Worm (Caenorhabditis elegans) whole organism, L1 larva: Measurements from ENCODE around the gene mrps-18B.

Experiments
- C34B4.2 ChIP-seq: sonication (generic microtip); optimal IDR thresholded peaks from 2 replicates; lab custom pipeline; 2017; ENCODE audit warnings: mild to moderate bottlenecking, missing genetic modification characterization, missing compliant biosample characterization
- F16B12.6 ChIP-seq: fragments of 150-350 bp; optimal IDR thresholded peaks from 2 replicates; lab custom pipeline; 2014; ENCODE audit warnings: missing biosample characterization, missing genetic modification characterization
- Y116A8C.19 ChIP-seq: sonication (generic microtip); optimal IDR thresholded peaks from 2 replicates; lab custom pipeline; 2016; ENCODE audit warnings: missing compliant biosample characterization, missing genetic modification characterization, borderline replicate concordance
- aly-2 ChIP-seq: fragments of 150-350 bp; optimal IDR thresholded peaks from 2 replicates; lab custom pipeline; 2014; ENCODE audit warnings: missing biosample characterization, missing genetic modification characterization
- ama-1 ChIP-seq: fragments of 150-350 bp; optimal IDR thresholded peaks from 2 replicates; lab custom pipeline; 2014
- blmp-1 ChIP-seq: fragments of 150-350 bp; optimal IDR thresholded peaks from 2 replicates; lab custom pipeline; 2014; ENCODE audit warnings: missing biosample characterization, missing genetic modification characterization
- ceh-63 ChIP-seq: fragments of 200-800 bp; sonication (Bioruptor generic); optimal IDR thresholded peaks from 2 replicates; lab custom pipeline; 2018; ENCODE audit warnings: mild to moderate bottlenecking, missing genetic modification characterization, missing compliant biosample characterization
- ceh-82 ChIP-seq, 3 experiments: fragments of 150-350 bp in 1 of 3; sonication (generic microtip) in 2 of 3; optimal IDR thresholded peaks; 2 replicates each; lab custom pipeline; 2014 to 2017; ENCODE audit warnings: missing biosample characterization in 3 of 3, missing genetic modification characterization in 3 of 3
- ceh-88 ChIP-seq: fragments of 200-800 bp; sonication (Bioruptor generic); IDR thresholded peaks from 2 replicates; pipeline ENCODE4 v1.3.6; 2022; ENCODE audit warnings: missing genetic modification characterization, missing compliant biosample characterization
- ceh-90 ChIP-seq: sonication (generic microtip); optimal IDR thresholded peaks from 2 replicates; lab custom pipeline; 2016; ENCODE audit warnings: missing genetic modification characterization, missing compliant biosample characterization
- dpl-1 ChIP-seq, 3 experiments: fragments of 150-350 bp in 2 of 3; sonication (generic microtip) in 1 of 3; optimal IDR thresholded peaks; 2 replicates each; lab custom pipeline; 2014 to 2017; ENCODE audit warnings: missing biosample characterization in 3 of 3, missing genetic modification characterization in 3 of 3, missing genetic modification reagents in 3 of 3
- efl-1 ChIP-seq, 4 experiments: fragments of 150-350 bp; optimal IDR thresholded peaks in 3 of 4; peaks in 1 of 4; 1 replicate in 1 of 4; 2 replicates in 3 of 4; lab custom pipeline; 2014; ENCODE audit warnings: missing biosample characterization in 2 of 4, missing genetic modification characterization in 2 of 4, missing genetic modification reagents in 2 of 4
- elt-2 ChIP-seq: sonication (generic microtip); optimal IDR thresholded peaks from 2 replicates; lab custom pipeline; 2016; ENCODE audit warnings: missing genetic modification characterization, mild to moderate bottlenecking, inconsistent platforms, missing compliant biosample characterization, missing genetic modification reagents
- fkh-4 ChIP-seq: sonication (generic microtip); optimal IDR thresholded peaks from 2 replicates; lab custom pipeline; 2016; ENCODE audit warnings: missing compliant biosample characterization, missing genetic modification characterization, borderline replicate concordance
- fkh-8 ChIP-seq: sonication (generic microtip); optimal IDR thresholded peaks from 2 replicates; lab custom pipeline; 2016; ENCODE audit warnings: mild to moderate bottlenecking, missing genetic modification characterization, missing compliant biosample characterization
- hlh-17 ChIP-seq: fragments of 200-800 bp; sonication (Bioruptor generic); optimal IDR thresholded peaks from 2 replicates; lab custom pipeline; 2018; ENCODE audit warnings: missing genetic modification characterization, mild to moderate bottlenecking, missing compliant biosample characterization, moderate library complexity, borderline replicate concordance
- hlh-4 ChIP-seq: sonication (generic microtip); optimal IDR thresholded peaks from 2 replicates; lab custom pipeline; 2016; ENCODE audit warnings: mild to moderate bottlenecking, missing genetic modification characterization, missing compliant biosample characterization
- hpl-2 ChIP-seq: fragments of 150-350 bp; optimal IDR thresholded peaks from 2 replicates; lab custom pipeline; 2014; ENCODE audit warnings: missing biosample characterization, missing genetic modification reagents, missing genetic modification characterization
- isw-1 ChIP-seq: fragments of 200-800 bp; sonication (Bioruptor generic); IDR thresholded peaks from 2 replicates; pipeline ENCODE4 v1.3.6; 2022; ENCODE audit warnings: missing genetic modification characterization, missing compliant biosample characterization
- jun-1 ChIP-seq: fragments of 150-350 bp; optimal IDR thresholded peaks from 2 replicates; lab custom pipeline; 2014; ENCODE audit warnings: missing biosample characterization, missing genetic modification reagents, missing genetic modification characterization
- lin-13 ChIP-seq: fragments of 150-350 bp; optimal IDR thresholded peaks from 2 replicates; lab custom pipeline; 2014; ENCODE audit warnings: missing biosample characterization, missing genetic modification reagents, missing genetic modification characterization
- lin-14 ChIP-seq: fragments of 200-800 bp; sonication (Bioruptor generic); optimal IDR thresholded peaks from 2 replicates; lab custom pipeline; 2018; ENCODE audit warnings: mild to moderate bottlenecking, missing genetic modification characterization, moderate library complexity, missing compliant biosample characterization
- lin-35 ChIP-seq, 2 experiments: fragments of 150-350 bp; optimal IDR thresholded peaks; 2 replicates each; lab custom pipeline; 2014; ENCODE audit warnings: missing biosample characterization in 2 of 2, missing genetic modification characterization in 2 of 2, missing genetic modification reagents in 2 of 2
- lin-39 ChIP-seq: fragments of 150-350 bp; optimal IDR thresholded peaks from 2 replicates; lab custom pipeline; 2014; ENCODE audit warnings: missing biosample characterization, missing genetic modification reagents, missing genetic modification characterization
- lir-3 ChIP-seq: sonication (generic microtip); optimal IDR thresholded peaks from 2 replicates; lab custom pipeline; 2016; ENCODE audit warnings: mild to moderate bottlenecking, missing genetic modification characterization, moderate library complexity, missing compliant biosample characterization; ENCODE audit not compliant: poor library complexity
- lsy-2 ChIP-seq, 2 experiments: fragments of 150-350 bp; optimal IDR thresholded peaks; 2 replicates each; lab custom pipeline; 2014; ENCODE audit warnings: missing biosample characterization in 2 of 2, missing genetic modification characterization in 2 of 2
- nhr-237 ChIP-seq: fragments of 150-350 bp; optimal IDR thresholded peaks from 2 replicates; lab custom pipeline; 2014; ENCODE audit warnings: missing biosample characterization, missing genetic modification characterization
- nhr-71 ChIP-seq: sonication (generic microtip); optimal IDR thresholded peaks from 2 replicates; lab custom pipeline; 2016; ENCODE audit warnings: mild to moderate bottlenecking, missing genetic modification characterization, moderate library complexity, missing compliant biosample characterization
- nhr-77 ChIP-seq: fragments of 150-350 bp; optimal IDR thresholded peaks from 2 replicates; lab custom pipeline; 2014; ENCODE audit warnings: missing biosample characterization, missing genetic modification characterization
- nhr-84 ChIP-seq: sonication (generic microtip); optimal IDR thresholded peaks from 2 replicates; lab custom pipeline; 2017; ENCODE audit warnings: missing biosample characterization, missing genetic modification characterization
- nhr-85 ChIP-seq: sonication (generic microtip); peaks from one replicate; lab custom pipeline; 2016; ENCODE audit warnings: missing genetic modification characterization, inconsistent platforms, missing compliant biosample characterization
- nhr-90 ChIP-seq: sonication (generic microtip); optimal IDR thresholded peaks from 2 replicates; lab custom pipeline; 2016; ENCODE audit warnings: mild to moderate bottlenecking, missing genetic modification characterization, missing compliant biosample characterization; ENCODE audit not compliant: poor library complexity
- skn-1 ChIP-seq: fragments of 150-350 bp; optimal IDR thresholded peaks from 2 replicates; lab custom pipeline; 2014; ENCODE audit warnings: missing biosample characterization, missing genetic modification characterization
- snu-23 ChIP-seq: sonication (generic microtip); optimal IDR thresholded peaks from 2 replicates; lab custom pipeline; 2016; ENCODE audit warnings: missing genetic modification characterization, missing compliant biosample characterization
- sptf-1 ChIP-seq: fragments of 150-350 bp; optimal IDR thresholded peaks from 2 replicates; lab custom pipeline; 2014; ENCODE audit warnings: missing biosample characterization, missing genetic modification characterization
- tbx-2 ChIP-seq: sonication (generic microtip); optimal IDR thresholded peaks from 2 replicates; lab custom pipeline; 2016; ENCODE audit warnings: missing genetic modification characterization, missing compliant biosample characterization
- tlp-1 ChIP-seq: fragments of 150-350 bp; optimal IDR thresholded peaks from 2 replicates; lab custom pipeline; 2014; ENCODE audit warnings: missing biosample characterization, missing genetic modification characterization
- unc-30 ChIP-seq: sonication (generic microtip); optimal IDR thresholded peaks from 2 replicates; lab custom pipeline; 2017; ENCODE audit warnings: missing biosample characterization, missing genetic modification characterization
- unc-62 ChIP-seq: fragments of 150-350 bp; optimal IDR thresholded peaks from 2 replicates; lab custom pipeline; 2014; ENCODE audit warnings: missing biosample characterization, missing genetic modification reagents, missing genetic modification characterization
- unc-98 ChIP-seq: fragments of 200-800 bp; sonication (Bioruptor generic); IDR thresholded peaks from 2 replicates; pipeline ENCODE4 v1.3.6; 2022; ENCODE audit warnings: missing genetic modification characterization, missing compliant biosample characterization
- xbp-1 ChIP-seq: sonication (generic microtip); optimal IDR thresholded peaks from 2 replicates; lab custom pipeline; 2016; ENCODE audit warnings: missing genetic modification characterization, missing compliant biosample characterization
- zag-1 ChIP-seq: fragments of 150-350 bp; optimal IDR thresholded peaks from 2 replicates; lab custom pipeline; 2014; ENCODE audit warnings: missing biosample characterization, missing genetic modification characterization
- ztf-11 ChIP-seq, 2 experiments: sonication (generic microtip); optimal IDR thresholded peaks; 2 replicates each; lab custom pipeline; 2016 to 2017; ENCODE audit warnings: missing genetic modification characterization in 2 of 2, missing biosample characterization in 1 of 2, missing compliant biosample characterization in 1 of 2
- ztf-4 ChIP-seq: fragments of 150-350 bp; optimal IDR thresholded peaks from 2 replicates; lab custom pipeline; 2014; ENCODE audit warnings: missing biosample characterization, missing genetic modification characterization

mrps-18B gene

ce11 chrII:8561227-8561626 lies 35.7 kb downstream of the mrps-18B start, which contains the start of gene iff-2 (continued):
- TF ChIP-seq F16B12.6 (tag; lab: Kevin White, UChicago) (peak; percentile 85), hpl-2 (GFP tag; lab: Kevin White, UChicago) (peak; percentile 99), hlh-17 (GFP tag; lab: Kevin White, UChicago) (no peak), dpl-1 (GFP tag; optimal IDR thresholded peaks at IDR 0.05; lab: Kevin White, UChicago) (peak; percentile 94 to 97 (median 95)), unc-98 (GFP tag; lab: Robert Waterston, UW) (peak; percentile 83; the same call in 1 of the 2 replicates), sptf-1 (tag; lab: Kevin White, UChicago) (no peak), nhr-237 (tag; lab: Kevin White, UChicago) (peak; percentile 99), fkh-8 (peak; percentile 100), C34B4.2 (tag; lab: Kevin White, UChicago) (peak; percentile 65), ceh-82 (tag; optimal IDR thresholded peaks at IDR 0.05; lab: Kevin White, UChicago) (peak; percentile 99), lin-14 (GFP tag; lab: Kevin White, UChicago) (peak; percentile 100), ceh-90 (tag; lab: Kevin White, UChicago) (peak; percentile 9), nhr-84 (tag; lab: Kevin White, UChicago) (no peak), aly-2 (peak; percentile 93), lir-3 (tag; lab: Kevin White, UChicago) (peak; percentile 95), tlp-1 (tag; lab: Kevin White, UChicago) (no peak), skn-1 (peak; percentile 98), lin-13 (GFP tag; lab: Kevin White, UChicago) (peak; percentile 100), ceh-63 (GFP tag; lab: Kevin White, UChicago) (no peak), Y116A8C.19 (no peak), zag-1 (peak; percentile 69), isw-1 (GFP tag; lab: Robert Waterston, UW) (peak; percentile 99), unc-62 (GFP tag; lab: Kevin White, UChicago) (peak; percentile 86), ceh-88 (GFP tag; lab: Robert Waterston, UW) (peak; percentile 97), unc-30 (no peak), nhr-85 (tag; lab: Kevin White, UChicago) (peak; percentile 100), lin-35 (GFP tag; optimal IDR thresholded peaks at IDR 0.05; lab: Kevin White, UChicago) (peak; percentile 97 to 99), nhr-77 (tag; lab: Kevin White, UChicago) (peak; percentile 100), tbx-2 (tag; lab: Kevin White, UChicago) (peak; percentile 99), lin-39 (tag; lab: Kevin White, UChicago) (peak; percentile 93), elt-2 (tag; lab: Kevin White, UChicago) (peak; percentile 94), ztf-4 (tag; lab: Kevin White, UChicago) (peak; percentile 99)

- TF ChIP-seq nhr-90 (tag; lab: Kevin White, UChicago) (no peak), fkh-4 (tag; lab: Kevin White, UChicago) (no peak), nhr-85 (tag; lab: Kevin White, UChicago) (peak; percentile 25), jun-1 (tag; lab: Kevin White, UChicago) (no peak)
- TF ChIP-seq, all 84 proteins: peak for 1
Measured at ce11 chrII:8562002-8562401, 36.5 kb downstream of the mrps-18B start, which contains the start of gene F54C9.14. TSS of gene F54C9.14 (plus strand) at chrII:8562302.

- peak; percentile 18 for TF ChIP-seq snu-23 (GFP tag; lab: Kevin White, UChicago)
- TF ChIP-seq dpl-1 (GFP tag; optimal IDR thresholded peaks at IDR 0.05; lab: Kevin White, UChicago), result peak; percentile 65 to 86 (median 79)
- peak; percentile 30 for TF ChIP-seq skn-1
- no peak for TF ChIP-seq C34B4.2 (tag; lab: Kevin White, UChicago)
- peak; percentile 23 for TF ChIP-seq ama-1 (lab: Kevin White, UChicago)
- TF ChIP-seq lsy-2 (tag; optimal IDR thresholded peaks at IDR 0.05; lab: Kevin White, UChicago), result peak; percentile 6 to 69
- no peak for TF ChIP-seq ztf-11 (tag; optimal IDR thresholded peaks at IDR 0.05; lab: Kevin White, UChicago)
- peak in 1 of 2 experiments; percentile 82 for TF ChIP-seq efl-1 (optimal IDR thresholded peaks at IDR 0.05; lab: Kevin White, UChicago)
- peak; percentile 86 to 98 for TF ChIP-seq efl-1 (GFP tag; optimal IDR thresholded peaks at IDR 0.05 in 1 of 2; lab: Kevin White, UChicago)
- peak; percentile 67 to 94 for TF ChIP-seq lin-35 (GFP tag; optimal IDR thresholded peaks at IDR 0.05; lab: Kevin White, UChicago)
- peak; percentile 34 for TF ChIP-seq blmp-1 (tag; lab: Kevin White, UChicago)
- TF ChIP-seq lin-13 (GFP tag; lab: Kevin White, UChicago), result peak; percentile 27
- no peak for TF ChIP-seq lin-14 (GFP tag; lab: Kevin White, UChicago)
- TF ChIP-seq nhr-85 (tag; lab: Kevin White, UChicago), result peak; percentile 35
- TF ChIP-seq xbp-1, result peak; percentile 78
- peak; percentile 26 for TF ChIP-seq F16B12.6 (tag; lab: Kevin White, UChicago)
- peak; percentile 29 for TF ChIP-seq nhr-71
- no peak for TF ChIP-seq aly-2
- TF ChIP-seq nhr-90 (tag; lab: Kevin White, UChicago), result peak; percentile 7
- peak; percentile 30 for TF ChIP-seq elt-2 (tag; lab: Kevin White, UChicago)
- no peak for TF ChIP-seq hlh-4 (tag; lab: Kevin White, UChicago)
Measured at ce11 chrII:8566039-8566438, 40.6 kb downstream of the mrps-18B start, which contains the start of gene stc-1. TSS of gene stc-1 (minus strand) at chrII:8566139.
